Fruit fly (Drosophila melanogaster) whole organism, pupa: ENCODE results near the gene CG33158.

Source experiments
- CG10348 ChIP-seq: fragments of 200-800 bp; sonication (Bioruptor generic); IDR thresholded peaks from 2 replicates; pipeline ENCODE4 v1.3.6; 2022; ENCODE audit warnings: missing biosample characterization, missing genetic modification characterization
- CG12605 ChIP-seq: fragments of 200-800 bp; sonication (Bioruptor generic); IDR thresholded peaks from 2 replicates; pipeline ENCODE4 v1.3.6; 2022; ENCODE audit warnings: missing biosample characterization, missing genetic modification characterization
- CG13204 ChIP-seq: fragments of 200-800 bp; sonication (Bioruptor generic); optimal IDR thresholded peaks from 2 replicates; lab custom pipeline; 2018; ENCODE audit warnings: missing biosample characterization, mild to moderate bottlenecking, missing genetic modification characterization, moderate library complexity
- CG14655 ChIP-seq: fragments of 200-800 bp; sonication (Bioruptor generic); optimal IDR thresholded peaks from 3 replicates; lab custom pipeline; 2017; ENCODE audit warnings: mild to moderate bottlenecking, missing biosample characterization, missing genetic modification reagents, missing genetic modification characterization
- CG15710 ChIP-seq: fragments of 200-800 bp; sonication (Bioruptor generic); optimal IDR thresholded peaks from 2 replicates; lab custom pipeline; 2018; ENCODE audit warnings: missing biosample characterization, mild to moderate bottlenecking, missing genetic modification characterization, moderate library complexity
- CG17806 ChIP-seq: fragments of 200-800 bp; sonication (Bioruptor generic); optimal IDR thresholded peaks from 2 replicates; lab custom pipeline; 2018; ENCODE audit warnings: missing biosample characterization, mild to moderate bottlenecking, missing genetic modification characterization, moderate library complexity
- CG32121 ChIP-seq: fragments of 200-800 bp; sonication (Bioruptor generic); IDR thresholded peaks from 2 replicates; pipeline ENCODE4 v1.3.6; 2022; ENCODE audit warnings: missing biosample characterization, missing genetic modification characterization
- CG34367 ChIP-seq: fragments of 200-800 bp; sonication (Bioruptor generic); optimal IDR thresholded peaks from 2 replicates; lab custom pipeline; 2018; ENCODE audit warnings: missing biosample characterization, mild to moderate bottlenecking, missing genetic modification characterization
- CG4496 ChIP-seq: fragments of 200-800 bp; sonication (Bioruptor generic); IDR thresholded peaks from 3 replicates; pipeline ENCODE4 v1.3.6; 2022; ENCODE audit warnings: missing biosample characterization, missing genetic modification characterization
- CG8159 ChIP-seq: fragments of 200-800 bp; sonication (Bioruptor generic); optimal IDR thresholded peaks from 3 replicates; lab custom pipeline; 2018; ENCODE audit warnings: missing biosample characterization, mild to moderate bottlenecking, missing genetic modification characterization, moderate library complexity
- CG8301 ChIP-seq: fragments of 200-800 bp; sonication (Bioruptor generic); optimal IDR thresholded peaks from 2 replicates; lab custom pipeline; 2018; ENCODE audit warnings: missing biosample characterization, mild to moderate bottlenecking, missing genetic modification characterization
- CG9948 ChIP-seq: fragments of 200-800 bp; sonication (Bioruptor generic); optimal IDR thresholded peaks from 2 replicates; lab custom pipeline; 2018; ENCODE audit warnings: missing biosample characterization, mild to moderate bottlenecking, missing genetic modification characterization, moderate library complexity
- D1 ChIP-seq: fragments of 200-800 bp; sonication (Bioruptor generic); optimal IDR thresholded peaks from 2 replicates; lab custom pipeline; 2018; ENCODE audit warnings: missing biosample characterization, mild to moderate bottlenecking, missing genetic modification characterization, moderate library complexity
- EcR ChIP-seq: fragments of 200-800 bp; sonication (Bioruptor generic); optimal IDR thresholded peaks from 3 replicates; lab custom pipeline; 2019; ENCODE audit warnings: missing biosample characterization, missing genetic modification characterization, mild to moderate bottlenecking, moderate library complexity, missing genetic modification reagents
- Ets98B ChIP-seq: fragments of 200-800 bp; sonication (Bioruptor generic); IDR thresholded peaks from 2 replicates; pipeline ENCODE4 v1.3.6; 2022; ENCODE audit warnings: missing biosample characterization, missing genetic modification characterization
- Pif1A ChIP-seq: fragments of 200-800 bp; sonication (Bioruptor generic); optimal IDR thresholded peaks from 3 replicates; lab custom pipeline; 2016; ENCODE audit warnings: missing biosample characterization, missing genetic modification characterization
- Pif1B ChIP-seq: fragments of 200-800 bp; sonication (Bioruptor generic); optimal IDR thresholded peaks from 3 replicates; lab custom pipeline; 2016; ENCODE audit warnings: missing biosample characterization, missing genetic modification characterization
- Snoo ChIP-seq: fragments of 200-800 bp; sonication (Bioruptor generic); optimal IDR thresholded peaks from 3 replicates; lab custom pipeline; 2017; ENCODE audit warnings: missing biosample characterization, mild to moderate bottlenecking, missing genetic modification characterization, inconsistent platforms
- fd96Ca ChIP-seq: fragments of 200-800 bp; sonication (Bioruptor generic); IDR thresholded peaks from 3 replicates; pipeline ENCODE4 v1.3.6; 2022; ENCODE audit warnings: missing biosample characterization, missing genetic modification characterization
- gl ChIP-seq: fragments of 200-800 bp; sonication (Bioruptor generic); optimal IDR thresholded peaks from 2 replicates; lab custom pipeline; 2018; ENCODE audit warnings: missing biosample characterization, mild to moderate bottlenecking, missing genetic modification characterization
- rn ChIP-seq: fragments of 200-800 bp; sonication (Bioruptor generic); IDR thresholded peaks from 2 replicates; pipeline ENCODE4 v1.3.6; 2022; ENCODE audit warnings: missing biosample characterization, missing genetic modification characterization

The CG33158 gene

dm6 chr3L:16417024-16417423, 2.4 kb upstream of the CG33158 start, which contains the start of gene GluRS-m:
Gene GluRS-m (minus strand): TSS chr3L:16417177.
- TF ChIP-seq CG13204 (GFP tag; lab: Kevin White, UChicago), result no peak
- TF ChIP-seq rn (GFP tag; lab: Robert Waterston, UW), result no peak
- no peak for TF ChIP-seq EcR (GFP tag; lab: Kevin White, UChicago)
- TF ChIP-seq CG9948, result no peak
- no peak for TF ChIP-seq D1 (tag; lab: Kevin White, UChicago)
- TF ChIP-seq CG14655 (GFP tag; lab: Kevin White, UChicago), result no peak
- TF ChIP-seq fd96Ca, result no peak
- no peak for TF ChIP-seq CG4496 (GFP tag; lab: Robert Waterston, UW)
- TF ChIP-seq CG32121 (GFP tag; lab: Robert Waterston, UW), result no peak
- no peak for TF ChIP-seq Snoo (tag; lab: Kevin White, UChicago)
- no peak for TF ChIP-seq CG17806 (tag; lab: Kevin White, UChicago)
- TF ChIP-seq CG10348 (GFP tag; lab: Robert Waterston, UW), result no peak
- no peak for TF ChIP-seq CG34367 (tag; lab: Kevin White, UChicago)
- no peak for TF ChIP-seq Pif1A (GFP tag; lab: Kevin White, UChicago)
- TF ChIP-seq Ets98B (GFP tag; lab: Robert Waterston, UW), result no peak
- TF ChIP-seq Pif1B, result no peak
- TF ChIP-seq CG8159 (tag; lab: Kevin White, UChicago), result no peak
- no peak for TF ChIP-seq CG15710
- TF ChIP-seq CG8301 (tag; lab: Kevin White, UChicago), result no peak

dm6 chr3L:16429451-16429850, 10.1 kb downstream of the CG33158 start:
- no peak for TF ChIP-seq CG10348 (GFP tag; lab: Robert Waterston, UW)
- TF ChIP-seq Pif1B, result no peak
- TF ChIP-seq CG15710, result no peak
- TF ChIP-seq Pif1A (GFP tag; lab: Kevin White, UChicago), result no peak
- TF ChIP-seq CG32121 (GFP tag; lab: Robert Waterston, UW), result no peak
- TF ChIP-seq Snoo (tag; lab: Kevin White, UChicago), result no peak
- TF ChIP-seq fd96Ca, result no peak
- TF ChIP-seq CG17806 (tag; lab: Kevin White, UChicago), result no peak
- no peak for TF ChIP-seq CG14655 (GFP tag; lab: Kevin White, UChicago)
- TF ChIP-seq CG9948, result no peak
- TF ChIP-seq CG8159 (tag; lab: Kevin White, UChicago), result no peak
- TF ChIP-seq Ets98B (GFP tag; lab: Robert Waterston, UW), result no peak
- no peak for TF ChIP-seq CG34367 (tag; lab: Kevin White, UChicago)
- TF ChIP-seq CG4496 (GFP tag; lab: Robert Waterston, UW), result no peak
- no peak for TF ChIP-seq CG13204 (GFP tag; lab: Kevin White, UChicago)
- TF ChIP-seq gl (tag; lab: Kevin White, UChicago), result no peak
- TF ChIP-seq D1 (tag; lab: Kevin White, UChicago), result no peak

- no peak for TF ChIP-seq fd96Ca
- TF ChIP-seq CG10348 (GFP tag; lab: Robert Waterston, UW), result no peak
- no peak for TF ChIP-seq Ets98B (GFP tag; lab: Robert Waterston, UW)
- no peak for TF ChIP-seq CG34367 (tag; lab: Kevin White, UChicago)
- TF ChIP-seq EcR (GFP tag; lab: Kevin White, UChicago), result no peak
- TF ChIP-seq CG8159 (tag; lab: Kevin White, UChicago), result no peak
- TF ChIP-seq CG8301 (tag; lab: Kevin White, UChicago), result no peak
- TF ChIP-seq rn (GFP tag; lab: Robert Waterston, UW), result no peak
- no peak for TF ChIP-seq Snoo (tag; lab: Kevin White, UChicago)
- no peak for TF ChIP-seq CG13204 (GFP tag; lab: Kevin White, UChicago)
Measured at dm6 chr3L:16431056-16431455, 11.7 kb downstream of the CG33158 start.

- TF ChIP-seq CG34367 (tag; lab: Kevin White, UChicago) (no peak), CG15710 (no peak), fd96Ca (no peak), Snoo (tag; lab: Kevin White, UChicago) (no peak), CG14655 (GFP tag; lab: Kevin White, UChicago) (no peak), CG8301 (tag; lab: Kevin White, UChicago) (no peak), CG32121 (GFP tag; lab: Robert Waterston, UW) (no peak), gl (tag; lab: Kevin White, UChicago) (no peak), Pif1A (GFP tag; lab: Kevin White, UChicago) (no peak), CG10348 (GFP tag; lab: Robert Waterston, UW) (no peak), CG13204 (GFP tag; lab: Kevin White, UChicago) (no peak), rn (GFP tag; lab: Robert Waterston, UW) (no peak), CG17806 (tag; lab: Kevin White, UChicago) (no peak), CG4496 (GFP tag; lab: Robert Waterston, UW) (no peak), Ets98B (GFP tag; lab: Robert Waterston, UW) (no peak)
- TF ChIP-seq, all 21 proteins: peak for 0
Measured at dm6 chr3L:16433556-16433955, 14.2 kb downstream of the CG33158 start.

dm6 chr3L:16437271-16437670, 17.9 kb downstream of the CG33158 start:
- TF ChIP-seq CG14655 (GFP tag; lab: Kevin White, UChicago) (peak; percentile 17), CG12605 (GFP tag; lab: Robert Waterston, UW) (no peak)

dm6 chr3L:16442628-16443027, 23.2 kb downstream of the CG33158 start:
- TF ChIP-seq CG8301 (tag; lab: Kevin White, UChicago) (peak; percentile 51), Pif1A (GFP tag; lab: Kevin White, UChicago) (no peak), CG14655 (GFP tag; lab: Kevin White, UChicago) (peak; percentile 35), rn (GFP tag; lab: Robert Waterston, UW) (no peak), CG32121 (GFP tag; lab: Robert Waterston, UW) (no peak), CG34367 (tag; lab: Kevin White, UChicago) (no peak), D1 (tag; lab: Kevin White, UChicago) (no peak), CG4496 (GFP tag; lab: Robert Waterston, UW) (no peak), Ets98B (GFP tag; lab: Robert Waterston, UW) (no peak)
- TF ChIP-seq, all 21 proteins: peak for 2
